Worm (Caenorhabditis elegans): ENCODE measurements around the gene bbs-2.

DNA sequence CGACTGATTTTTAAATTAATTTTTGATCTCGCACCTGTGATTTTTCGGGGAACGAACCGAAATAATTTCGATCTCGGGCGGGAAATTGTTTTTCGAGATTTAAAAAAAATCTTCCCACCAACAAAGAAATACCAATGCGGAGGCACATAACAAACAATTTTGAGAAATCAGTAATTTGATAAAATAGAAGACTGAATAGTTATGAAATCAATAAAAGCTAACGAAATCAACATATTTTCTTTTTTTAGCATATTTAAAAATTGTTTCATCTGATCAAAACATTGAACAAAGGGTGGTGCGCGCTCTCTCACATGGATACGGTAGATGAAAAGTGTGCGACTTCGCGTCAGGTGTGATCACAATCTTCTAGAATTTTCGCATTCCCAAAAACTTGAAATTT, 24.3 kb downstream of the bbs-2 start:
- no peak for TF ChIP-seq tab-1 (GFP tag; IDR thresholded peaks at IDR 0.05)
- no peak for TF ChIP-seq T22C8.4 (GFP tag; IDR thresholded peaks at IDR 0.05)

Data from whole organism, midembryonic.